Worm (Caenorhabditis elegans) whole organism, late embryonic: Measurements from ENCODE around the gene nmgp-1.

ENCODE experiments used
- dve-1 ChIP-seq: sonication (generic microtip); optimal IDR thresholded peaks from 2 replicates; lab custom pipeline; 2017; ENCODE audit warnings: antibody characterized with exemption, mild to moderate bottlenecking, missing genetic modification characterization, missing compliant biosample characterization
- madf-2 ChIP-seq: sonication (generic microtip); optimal IDR thresholded peaks from 2 replicates; lab custom pipeline; 2017; ENCODE audit warnings: missing genetic modification characterization, missing compliant biosample characterization

- TF ChIP-seq dve-1 (tag; lab: Kevin White, UChicago) (no peak), madf-2 (tag; lab: Kevin White, UChicago) (no peak)
These were observed 8.0 kb upstream of the nmgp-1 start for ce11 chrII:6252707-6253106.
